Worm (Caenorhabditis elegans): ENCODE data around the gene nprl-2.

DNA sequence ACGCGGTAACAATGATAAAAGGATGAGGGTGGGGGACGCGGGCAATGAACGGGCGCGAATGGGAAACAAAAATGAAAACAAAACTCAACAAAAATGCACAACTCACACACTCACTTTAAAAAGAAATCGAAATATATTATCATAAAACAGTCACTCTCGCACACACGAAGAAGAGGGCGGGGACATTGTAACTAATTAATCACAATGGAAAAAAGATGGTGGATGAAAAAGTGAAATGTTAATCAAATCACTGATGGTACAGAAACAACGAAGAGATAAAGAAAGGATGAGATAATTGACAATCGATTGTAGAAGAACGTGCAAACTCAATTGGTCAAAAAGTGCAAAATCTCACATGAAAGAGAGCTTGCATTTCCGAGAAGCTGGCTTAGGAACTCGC, 2.6 kb downstream of the nprl-2 start:
- TF ChIP-seq med-1 (GFP tag; optimal IDR thresholded peaks at IDR 0.05; ENCODE audit: insufficient read depth) (no peak), tab-1 (GFP tag; IDR thresholded peaks at IDR 0.05) (no peak)

Measured in whole organism, midembryonic.